Worm (Caenorhabditis elegans): ENCODE measurements around the gene hsp-12.2.

DNA sequence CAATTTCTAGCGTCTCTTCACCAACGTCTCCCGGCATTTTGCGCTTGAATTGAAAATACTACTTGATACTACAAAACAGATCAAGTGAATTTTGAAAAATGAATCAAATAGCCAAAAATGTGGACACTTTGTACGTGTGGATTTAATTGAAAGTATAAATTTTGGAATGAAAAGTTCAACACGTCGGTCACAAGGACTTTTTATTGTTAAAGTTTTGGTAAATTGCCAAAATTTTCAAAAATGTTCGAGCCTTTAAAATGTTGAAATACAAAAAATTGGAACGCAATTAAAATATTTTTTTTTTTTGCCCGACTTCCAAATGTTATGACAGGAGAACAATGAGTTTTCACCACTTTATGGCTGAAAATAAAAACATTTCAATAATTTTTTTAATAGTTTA lies 39.8 kb upstream of the hsp-12.2 start, which contains the start of gene K06H7.8:
- TF ChIP-seq him-1 (tag; optimal IDR thresholded peaks at IDR 0.05), result no peak
- no peak for TF ChIP-seq W03F9.2 (tag; optimal IDR thresholded peaks at IDR 0.05)

Measured in whole organism, L4/young adult.